Fruit fly (Drosophila melanogaster) whole organism, prepupa: ENCODE measurements around the gene ZC3H3.

ENCODE experiments used
- CG10631 ChIP-seq: fragments of 200-800 bp; sonication (Bioruptor generic); optimal IDR thresholded peaks from 2 replicates; lab custom pipeline; 2016; ENCODE audit warnings: missing biosample characterization, missing genetic modification characterization
- CG10669 ChIP-seq: fragments of 200-800 bp; sonication (Bioruptor generic); optimal IDR thresholded peaks from 3 replicates; lab custom pipeline; 2018; ENCODE audit warnings: missing biosample characterization, mild to moderate bottlenecking, missing genetic modification characterization, moderate library complexity
- CG15336 ChIP-seq: fragments of 200-800 bp; sonication (Bioruptor generic); IDR thresholded peaks from 2 replicates; pipeline ENCODE4 v1.3.6; 2022; ENCODE audit warnings: missing biosample characterization, missing genetic modification characterization
- CG1621 ChIP-seq: fragments of 200-800 bp; sonication (Bioruptor generic); optimal IDR thresholded peaks from 3 replicates; lab custom pipeline; 2018; ENCODE audit warnings: missing biosample characterization, mild to moderate bottlenecking, missing genetic modification characterization
- CG3032 ChIP-seq: fragments of 200-800 bp; optimal IDR thresholded peaks from 2 replicates; lab custom pipeline; 2019; ENCODE audit warnings: missing biosample characterization, mild to moderate bottlenecking, missing genetic modification characterization, moderate library complexity
- CG32006 ChIP-seq: fragments of 200-800 bp; sonication (Bioruptor generic); optimal IDR thresholded peaks from 3 replicates; lab custom pipeline; 2017; ENCODE audit warnings: missing biosample characterization, mild to moderate bottlenecking, missing genetic modification characterization
- CG34406 ChIP-seq: fragments of 200-800 bp; sonication (Bioruptor generic); optimal IDR thresholded peaks from 3 replicates; lab custom pipeline; 2016; ENCODE audit warnings: missing biosample characterization, missing genetic modification characterization
- CG3919 ChIP-seq: fragments of 200-800 bp; sonication (Bioruptor generic); optimal IDR thresholded peaks from 3 replicates; lab custom pipeline; 2016; ENCODE audit warnings: missing biosample characterization, missing genetic modification characterization
- CG4318 ChIP-seq: fragments of 200-800 bp; sonication (Bioruptor generic); optimal IDR thresholded peaks from 3 replicates; lab custom pipeline; 2017; ENCODE audit warnings: missing biosample characterization, mild to moderate bottlenecking, missing genetic modification characterization
- CG6276 ChIP-seq: fragments of 200-800 bp; sonication (Bioruptor generic); optimal IDR thresholded peaks from 2 replicates; lab custom pipeline; 2017; ENCODE audit warnings: missing biosample characterization, mild to moderate bottlenecking, missing genetic modification characterization
- CG6792 ChIP-seq: fragments of 200-800 bp; sonication (Bioruptor generic); optimal IDR thresholded peaks from 3 replicates; lab custom pipeline; 2016; ENCODE audit warnings: missing biosample characterization, missing genetic modification characterization
- CG6808 ChIP-seq: fragments of 200-800 bp; sonication (Bioruptor generic); optimal IDR thresholded peaks from 3 replicates; lab custom pipeline; 2017; ENCODE audit warnings: missing biosample characterization, missing genetic modification characterization, mild to moderate bottlenecking, moderate library complexity, missing genetic modification reagents
- CG6854 ChIP-seq: fragments of 200-800 bp; sonication (Bioruptor generic); optimal IDR thresholded peaks from 2 replicates; lab custom pipeline; 2017; ENCODE audit warnings: missing biosample characterization, mild to moderate bottlenecking, missing genetic modification characterization
- CG7368 ChIP-seq: fragments of 200-800 bp; sonication (Bioruptor generic); optimal IDR thresholded peaks from 3 replicates; lab custom pipeline; 2016; ENCODE audit warnings: missing biosample characterization, missing genetic modification characterization
- CG8119 ChIP-seq: fragments of 200-800 bp; sonication (Bioruptor generic); IDR thresholded peaks from 3 replicates; pipeline ENCODE4 v1.3.6; 2022; ENCODE audit warnings: missing biosample characterization, missing genetic modification characterization
- CG8319 ChIP-seq: fragments of 200-800 bp; sonication (Bioruptor generic); optimal IDR thresholded peaks from 3 replicates; lab custom pipeline; 2016; ENCODE audit warnings: missing biosample characterization, missing genetic modification characterization
- CG8632 ChIP-seq: fragments of 200-800 bp; sonication (Bioruptor generic); optimal IDR thresholded peaks from 3 replicates; lab custom pipeline; 2016; ENCODE audit warnings: missing biosample characterization, missing genetic modification characterization
- CG9139 ChIP-seq: fragments of 200-800 bp; sonication (Bioruptor generic); optimal IDR thresholded peaks from 3 replicates; lab custom pipeline; 2017; ENCODE audit warnings: missing biosample characterization, mild to moderate bottlenecking, missing genetic modification characterization
- Eip75B ChIP-seq: fragments of 200-800 bp; sonication (Bioruptor generic); optimal IDR thresholded peaks from 3 replicates; lab custom pipeline; 2016; ENCODE audit warnings: missing biosample characterization, missing genetic modification characterization
- Eip78C ChIP-seq: fragments of 200-800 bp; sonication (Bioruptor generic); peaks from one replicate; lab custom pipeline; 2016; ENCODE audit warnings: missing biosample characterization, missing genetic modification characterization
- Eip93F ChIP-seq: fragments of 200-800 bp; sonication (Bioruptor generic); optimal IDR thresholded peaks from 2 replicates; lab custom pipeline; 2016; ENCODE audit warnings: missing biosample characterization, mild to moderate bottlenecking, missing genetic modification characterization
- Ets21C ChIP-seq: fragments of 200-800 bp; sonication (Bioruptor generic); optimal IDR thresholded peaks from 3 replicates; lab custom pipeline; 2016; ENCODE audit warnings: missing biosample characterization, missing genetic modification characterization
- Hr38 ChIP-seq: sonication (Bioruptor generic); optimal IDR thresholded peaks from 2 replicates; lab custom pipeline; 2016; ENCODE audit warnings: missing biosample characterization, missing genetic modification characterization
- Hr39 ChIP-seq: fragments of 200-800 bp; sonication (Bioruptor generic); optimal IDR thresholded peaks from 2 replicates; lab custom pipeline; 2016; ENCODE audit warnings: missing biosample characterization, missing genetic modification characterization
- Hr4 ChIP-seq: fragments of 200-800 bp; sonication (Bioruptor generic); optimal IDR thresholded peaks from 3 replicates; lab custom pipeline; 2016; ENCODE audit warnings: missing biosample characterization, missing genetic modification characterization
- Lpt ChIP-seq: fragments of 200-800 bp; sonication (Bioruptor generic); optimal IDR thresholded peaks from 3 replicates; lab custom pipeline; 2016; ENCODE audit warnings: missing biosample characterization, missing genetic modification characterization
- Met ChIP-seq: fragments of 200-800 bp; sonication (Bioruptor generic); optimal IDR thresholded peaks from 3 replicates; lab custom pipeline; 2016; ENCODE audit warnings: missing biosample characterization, missing genetic modification characterization
- Smox ChIP-seq: fragments of 200-800 bp; sonication (Bioruptor generic); optimal IDR thresholded peaks from 3 replicates; lab custom pipeline; 2016; ENCODE audit warnings: missing biosample characterization, missing genetic modification characterization
- Sox102F ChIP-seq: fragments of 200-800 bp; sonication (Bioruptor generic); optimal IDR thresholded peaks from 2 replicates; lab custom pipeline; 2016; ENCODE audit warnings: missing biosample characterization, mild to moderate bottlenecking, missing genetic modification characterization
- Sox15 ChIP-seq: fragments of 200-800 bp; sonication (Bioruptor generic); optimal IDR thresholded peaks from 3 replicates; lab custom pipeline; 2016; ENCODE audit warnings: missing biosample characterization, missing genetic modification characterization
- acj6 ChIP-seq: fragments of 200-800 bp; sonication (Bioruptor generic); optimal IDR thresholded peaks from 3 replicates; lab custom pipeline; 2016; ENCODE audit warnings: missing biosample characterization, missing genetic modification characterization
- eg ChIP-seq: fragments of 200-800 bp; sonication (Bioruptor generic); IDR thresholded peaks from 3 replicates; pipeline ENCODE4 v1.3.6; 2022; ENCODE audit warnings: missing biosample characterization, missing genetic modification characterization
- esn ChIP-seq: fragments of 200-800 bp; sonication (Bioruptor generic); optimal IDR thresholded peaks from 2 replicates; lab custom pipeline; 2016; ENCODE audit warnings: missing biosample characterization, mild to moderate bottlenecking, missing genetic modification characterization, moderate library complexity
- fd59A ChIP-seq: fragments of 200-800 bp; sonication (Bioruptor generic); optimal IDR thresholded peaks from 2 replicates; lab custom pipeline; 2017; ENCODE audit warnings: missing biosample characterization, mild to moderate bottlenecking, missing genetic modification characterization, missing genetic modification reagents
- fkh ChIP-seq: fragments of 200-800 bp; sonication (Bioruptor generic); optimal IDR thresholded peaks from 3 replicates; lab custom pipeline; 2017; ENCODE audit warnings: missing biosample characterization, mild to moderate bottlenecking, missing genetic modification characterization, moderate library complexity
- net ChIP-seq: fragments of 200-800 bp; sonication (Bioruptor generic); optimal IDR thresholded peaks from 3 replicates; lab custom pipeline; 2016; ENCODE audit warnings: missing biosample characterization, missing genetic modification characterization
- pdm3 ChIP-seq: fragments of 200-800 bp; sonication (Bioruptor generic); optimal IDR thresholded peaks from 3 replicates; lab custom pipeline; 2016; ENCODE audit warnings: missing biosample characterization, missing genetic modification characterization
- spab ChIP-seq: fragments of 200-800 bp; sonication (Bioruptor generic); optimal IDR thresholded peaks from 2 replicates; lab custom pipeline; 2017; ENCODE audit warnings: missing biosample characterization, mild to moderate bottlenecking, missing genetic modification characterization, missing genetic modification reagents
- svp ChIP-seq: fragments of 200-800 bp; sonication (Bioruptor generic); peaks from one replicate; lab custom pipeline; 2016; ENCODE audit warnings: missing biosample characterization, missing genetic modification characterization

ZC3H3 gene

dm6 chr3L:8524816-8525625 lies 15.5 kb upstream of the ZC3H3 start, which contains the start of the genes GstO1 and foi (continued):
- TF ChIP-seq CG34406 (GFP tag; lab: Kevin White, UChicago), result peak; percentile 19
- TF ChIP-seq eg (GFP tag; lab: Robert Waterston, UW), result no peak
- TF ChIP-seq CG7368 (GFP tag; lab: Kevin White, UChicago), result no peak
- TF ChIP-seq net (GFP tag; lab: Kevin White, UChicago), result no peak
- peak; percentile 14 for TF ChIP-seq CG10669 (GFP tag; lab: Kevin White, UChicago)
- peak; percentile 38 for TF ChIP-seq CG32006 (GFP tag; lab: Kevin White, UChicago)
- TF ChIP-seq Sox102F (GFP tag; lab: Kevin White, UChicago), result no peak
- TF ChIP-seq Eip75B, result no peak
- peak; percentile 19 for TF ChIP-seq CG6792
- TF ChIP-seq CG6808 (GFP tag; lab: Kevin White, UChicago), result no peak
- TF ChIP-seq pdm3 (GFP tag; lab: Kevin White, UChicago), result peak; percentile 22
- no peak for TF ChIP-seq Eip93F
- no peak for TF ChIP-seq CG4318 (GFP tag; lab: Kevin White, UChicago)
- TF ChIP-seq CG1621 (tag; lab: Kevin White, UChicago), result peak; percentile 82
- TF ChIP-seq, all 60 proteins: peak for 22

dm6 chr3L:8523257-8523656 lies 13.7 kb upstream of the ZC3H3 start, which contains the start of gene GstO2:
Gene GstO2, minus strand, starts transcription at chr3L:8523501.
- TF ChIP-seq CG4318 (GFP tag; lab: Kevin White, UChicago) (no peak), esn (peak; percentile 0), CG1621 (tag; lab: Kevin White, UChicago) (peak; percentile 89)

dm6 chr3L:8520252-8520651 lies 10.7 kb upstream of the ZC3H3 start, which contains the start of gene se:
Gene se, plus strand, starts transcription at chr3L:8520552.
- TF ChIP-seq Ets21C (no peak), CG8119 (no peak), acj6 (GFP tag; lab: Kevin White, UChicago) (no peak), Hr4 (GFP tag; lab: Kevin White, UChicago) (no peak), CG1621 (tag; lab: Kevin White, UChicago) (no peak), Eip75B (no peak), Hr39 (GFP tag; lab: Kevin White, UChicago) (no peak), net (GFP tag; lab: Kevin White, UChicago) (no peak), spab (GFP tag; lab: Kevin White, UChicago) (no peak), Eip93F (no peak), esn (no peak), CG6276 (GFP tag; lab: Kevin White, UChicago) (no peak), CG8632 (no peak), CG6792 (no peak), CG7368 (GFP tag; lab: Kevin White, UChicago) (no peak), CG3919 (GFP tag; lab: Kevin White, UChicago) (no peak), CG34406 (GFP tag; lab: Kevin White, UChicago) (no peak), Smox (no peak), CG10631 (GFP tag; lab: Kevin White, UChicago) (no peak)

- TF ChIP-seq fkh (GFP tag; lab: Kevin White, UChicago), result peak; percentile 70
- peak; percentile 20 for TF ChIP-seq esn
- no peak for TF ChIP-seq Met (GFP tag; lab: Kevin White, UChicago)
- peak; percentile 31 for TF ChIP-seq Eip78C
- TF ChIP-seq, all 60 proteins: peak for 3
Observed at dm6 chr3L:8519232-8519631, 9.7 kb upstream of the ZC3H3 start.

dm6 chr3L:8518516-8519087 lies 9.0 kb upstream of the ZC3H3 start, which contains the start of gene GstO3:
Gene GstO3, plus strand, starts transcription at chr3L:8518885.
- TF ChIP-seq Eip75B, result no peak
- peak; percentile 6 for TF ChIP-seq CG34406 (GFP tag; lab: Kevin White, UChicago)
- TF ChIP-seq CG10669 (GFP tag; lab: Kevin White, UChicago), result no peak
- no peak for TF ChIP-seq Lpt (GFP tag; lab: Kevin White, UChicago)
- peak; percentile 76 for TF ChIP-seq CG15336 (GFP tag; lab: Robert Waterston, UW)
- no peak for TF ChIP-seq Met (GFP tag; lab: Kevin White, UChicago)
- no peak for TF ChIP-seq CG3919 (GFP tag; lab: Kevin White, UChicago)
- TF ChIP-seq Hr4 (GFP tag; lab: Kevin White, UChicago), result no peak
- no peak for TF ChIP-seq CG8632
- no peak for TF ChIP-seq Sox15
- TF ChIP-seq esn, result no peak
- no peak for TF ChIP-seq CG8319 (GFP tag; lab: Kevin White, UChicago)
- no peak for TF ChIP-seq CG6808 (GFP tag; lab: Kevin White, UChicago)
- no peak for TF ChIP-seq svp (GFP tag; lab: Kevin White, UChicago)
- no peak for TF ChIP-seq Hr38 (GFP tag; lab: Kevin White, UChicago)
- TF ChIP-seq Eip93F, result peak; percentile 7
- TF ChIP-seq Eip78C, result peak; percentile 69
- TF ChIP-seq fkh (GFP tag; lab: Kevin White, UChicago), result no peak
- TF ChIP-seq CG7368 (GFP tag; lab: Kevin White, UChicago), result no peak
- no peak for TF ChIP-seq fd59A (GFP tag; lab: Kevin White, UChicago)
- no peak for TF ChIP-seq CG3032 (tag; lab: Kevin White, UChicago)
- no peak for TF ChIP-seq CG9139 (GFP tag; lab: Kevin White, UChicago)
- no peak for TF ChIP-seq CG1621 (tag; lab: Kevin White, UChicago)
- peak; percentile 59 for TF ChIP-seq CG6854 (GFP tag; lab: Kevin White, UChicago)
- TF ChIP-seq CG4318 (GFP tag; lab: Kevin White, UChicago), result no peak
